Worm (Caenorhabditis elegans) whole organism, early embryonic: ENCODE data around the gene slc-25A32.

Experiments used
- B0310.2 ChIP-seq: sonication (generic microtip); optimal IDR thresholded peaks from 2 replicates; lab custom pipeline; 2016; ENCODE audit warnings: mild to moderate bottlenecking, missing genetic modification characterization, missing compliant biosample characterization
- F13C5.2 ChIP-seq: sonication (generic microtip); optimal IDR thresholded peaks from 2 replicates; lab custom pipeline; 2017; ENCODE audit warnings: mild to moderate bottlenecking, missing genetic modification characterization, inconsistent platforms, missing compliant biosample characterization
- aly-1 ChIP-seq: sonication (generic microtip); optimal IDR thresholded peaks from 2 replicates; lab custom pipeline; 2016; ENCODE audit warnings: missing genetic modification characterization, missing compliant biosample characterization
- ama-1 ChIP-seq: fragments of 150-350 bp; optimal IDR thresholded peaks from 2 replicates; lab custom pipeline; 2014
- ceh-13 ChIP-seq: fragments of 200-800 bp; sonication (Bioruptor generic); optimal IDR thresholded peaks from 2 replicates; lab custom pipeline; 2018; ENCODE audit warnings: mild to moderate bottlenecking, missing genetic modification characterization, missing compliant biosample characterization
- ceh-36 ChIP-seq: sonication (generic microtip); optimal IDR thresholded peaks from 2 replicates; lab custom pipeline; 2016; ENCODE audit warnings: missing genetic modification characterization, inconsistent platforms, missing compliant biosample characterization
- ets-7 ChIP-seq: sonication (generic microtip); optimal IDR thresholded peaks from 2 replicates; lab custom pipeline; 2016; ENCODE audit warnings: missing genotype, missing genetic modification characterization, missing compliant biosample characterization
- flt-1 ChIP-seq: fragments of 200-800 bp; sonication (Bioruptor generic); IDR thresholded peaks from 2 replicates; pipeline ENCODE4 v1.3.6; 2022; ENCODE audit warnings: missing genetic modification characterization, missing compliant biosample characterization
- hmbx-1 ChIP-seq: sonication (generic microtip); optimal IDR thresholded peaks from 2 replicates; lab custom pipeline; 2016; ENCODE audit warnings: mild to moderate bottlenecking, missing genetic modification characterization, missing compliant biosample characterization
- hmg-4 ChIP-seq: fragments of 200-800 bp; sonication (Bioruptor generic); optimal IDR thresholded peaks from 2 replicates; lab custom pipeline; 2018; ENCODE audit warnings: mild to moderate bottlenecking, missing genetic modification characterization, missing compliant biosample characterization
- hnd-1 ChIP-seq: sonication (generic microtip); optimal IDR thresholded peaks from 2 replicates; lab custom pipeline; 2016; ENCODE audit warnings: missing genetic modification characterization, missing compliant biosample characterization
- pes-1 ChIP-seq: fragments of 200-800 bp; sonication (Bioruptor generic); IDR thresholded peaks from 2 replicates; pipeline ENCODE4 v1.3.6; 2022; ENCODE audit warnings: missing genetic modification reagents, missing genetic modification characterization, missing compliant biosample characterization
- scrt-1 ChIP-seq: fragments of 200-800 bp; sonication (Bioruptor generic); IDR thresholded peaks from 2 replicates; pipeline ENCODE4 v1.3.6; 2022; ENCODE audit warnings: missing genetic modification characterization, missing compliant biosample characterization
- sea-1 ChIP-seq: fragments of 200-800 bp; sonication (Bioruptor generic); conservative IDR thresholded peaks from 2 replicates; pipeline ENCODE4 v1.3.6; 2022; ENCODE audit warnings: missing genetic modification characterization, missing compliant biosample characterization
- tbx-11 ChIP-seq: fragments of 200-800 bp; sonication (Bioruptor generic); IDR thresholded peaks from 2 replicates; pipeline ENCODE4 v1.3.6; 2022; ENCODE audit warnings: missing genetic modification characterization, missing compliant biosample characterization
- tbx-37 ChIP-seq: fragments of 200-800 bp; sonication (Bioruptor generic); conservative IDR thresholded peaks from 2 replicates; pipeline ENCODE4 v1.3.6; 2022; ENCODE audit warnings: missing genetic modification reagents, missing genetic modification characterization, missing compliant biosample characterization
- tra-4 ChIP-seq: sonication (generic microtip); optimal IDR thresholded peaks from 2 replicates; lab custom pipeline; 2017; ENCODE audit warnings: missing genetic modification characterization, missing compliant biosample characterization

The slc-25A32 gene

ce11 chrII:8276057-8276456, at the start of gene slc-25A32, which contains the start of gene gei-14:
TSS of gene slc-25A32 (plus strand) at chrII:8276298.
TSS of gene gei-14 (minus strand) at chrII:8276231.
- TF ChIP-seq ceh-36 (tag; lab: Kevin White, UChicago), result no peak
- TF ChIP-seq tbx-37 (GFP tag; lab: Robert Waterston, UW), result no peak
- no peak for TF ChIP-seq hmg-4 (GFP tag; lab: Kevin White, UChicago)
- no peak for TF ChIP-seq hnd-1 (tag; lab: Kevin White, UChicago)
- no peak for TF ChIP-seq ets-7
- TF ChIP-seq F13C5.2 (tag; lab: Kevin White, UChicago), result no peak
- TF ChIP-seq tbx-11 (GFP tag; lab: Robert Waterston, UW), result no peak
- TF ChIP-seq pes-1 (GFP tag; lab: Robert Waterston, UW), result no peak
- no peak for TF ChIP-seq hmbx-1 (tag; lab: Kevin White, UChicago)
- TF ChIP-seq ceh-13, result no peak
- TF ChIP-seq scrt-1, result no peak
- no peak for TF ChIP-seq B0310.2
- TF ChIP-seq flt-1 (GFP tag; lab: Robert Waterston, UW), result no peak
- no peak for TF ChIP-seq tra-4 (tag; lab: Kevin White, UChicago)
- no peak for TF ChIP-seq sea-1
- no peak for TF ChIP-seq ama-1 (lab: Kevin White, UChicago)
- no peak for TF ChIP-seq aly-1 (tag; lab: Kevin White, UChicago)

- TF ChIP-seq scrt-1, result no peak
- no peak for TF ChIP-seq hmg-4 (GFP tag; lab: Kevin White, UChicago)
- TF ChIP-seq tra-4 (tag; lab: Kevin White, UChicago), result no peak
- no peak for TF ChIP-seq B0310.2
- TF ChIP-seq tbx-37 (GFP tag; lab: Robert Waterston, UW), result no peak
- no peak for TF ChIP-seq F13C5.2 (tag; lab: Kevin White, UChicago)
- no peak for TF ChIP-seq ets-7
- no peak for TF ChIP-seq sea-1
- no peak for TF ChIP-seq tbx-11 (GFP tag; lab: Robert Waterston, UW)
- no peak for TF ChIP-seq flt-1 (GFP tag; lab: Robert Waterston, UW)
- no peak for TF ChIP-seq aly-1 (tag; lab: Kevin White, UChicago)
- no peak for TF ChIP-seq ceh-36 (tag; lab: Kevin White, UChicago)
- no peak for TF ChIP-seq ceh-13
- no peak for TF ChIP-seq hmbx-1 (tag; lab: Kevin White, UChicago)
- TF ChIP-seq ama-1 (lab: Kevin White, UChicago), result no peak
- no peak for TF ChIP-seq pes-1 (GFP tag; lab: Robert Waterston, UW)
- TF ChIP-seq hnd-1 (tag; lab: Kevin White, UChicago), result no peak
Observed at ce11 chrII:8226475-8226874, 49.6 kb upstream of the slc-25A32 start.

ce11 chrII:8230976-8231375, 45.1 kb upstream of the slc-25A32 start, which contains the start of gene M110.9:
TSS of gene M110.9 (plus strand) at chrII:8231276.
- TF ChIP-seq ceh-13, result no peak
- TF ChIP-seq tbx-11 (GFP tag; lab: Robert Waterston, UW), result no peak
- no peak for TF ChIP-seq tbx-37 (GFP tag; lab: Robert Waterston, UW)

- TF ChIP-seq sea-1, result no peak
Observed at ce11 chrII:8232489-8232888, 43.6 kb upstream of the slc-25A32 start, which contains the start of gene M110.7. TSS of gene M110.7 (plus strand) at chrII:8232789.

ce11 chrII:8238155-8238554, 37.9 kb upstream of the slc-25A32 start, which contains the start of gene nlp-5:
TSS of gene nlp-5 (plus strand) at chrII:8238455.
- TF ChIP-seq flt-1 (GFP tag; lab: Robert Waterston, UW) (no peak), ceh-36 (tag; lab: Kevin White, UChicago) (no peak), hmg-4 (GFP tag; lab: Kevin White, UChicago) (no peak), B0310.2 (no peak), pes-1 (GFP tag; lab: Robert Waterston, UW) (no peak), F13C5.2 (tag; lab: Kevin White, UChicago) (no peak), hmbx-1 (tag; lab: Kevin White, UChicago) (no peak), hnd-1 (tag; lab: Kevin White, UChicago) (no peak), tbx-11 (GFP tag; lab: Robert Waterston, UW) (no peak), tbx-37 (GFP tag; lab: Robert Waterston, UW) (no peak)

ce11 chrII:8246476-8246875, 29.6 kb upstream of the slc-25A32 start, which contains the start of gene F35C11.3:
TSS of gene F35C11.3 (plus strand) at chrII:8246776.
- no peak for TF ChIP-seq ets-7
- no peak for TF ChIP-seq ceh-13
- TF ChIP-seq flt-1 (GFP tag; lab: Robert Waterston, UW), result no peak
- no peak for TF ChIP-seq pes-1 (GFP tag; lab: Robert Waterston, UW)
- no peak for TF ChIP-seq tbx-11 (GFP tag; lab: Robert Waterston, UW)

- TF ChIP-seq ama-1 (lab: Kevin White, UChicago) (no peak), ceh-13 (no peak), aly-1 (tag; lab: Kevin White, UChicago) (no peak)
Observed at ce11 chrII:8248745-8249144, 27.4 kb upstream of the slc-25A32 start, which contains the start of the genes F35C11.2 and F35C11.4. TSS of gene F35C11.2 (minus strand) at chrII:8248834. TSS of gene F35C11.4 (plus strand) at chrII:8249004.

- TF ChIP-seq tbx-11 (GFP tag; lab: Robert Waterston, UW) (no peak), aly-1 (tag; lab: Kevin White, UChicago) (no peak), ceh-13 (no peak), hnd-1 (tag; lab: Kevin White, UChicago) (no peak), ama-1 (lab: Kevin White, UChicago) (no peak), hmg-4 (GFP tag; lab: Kevin White, UChicago) (no peak), flt-1 (GFP tag; lab: Robert Waterston, UW) (no peak), ceh-36 (tag; lab: Kevin White, UChicago) (no peak), tbx-37 (GFP tag; lab: Robert Waterston, UW) (no peak)
Observed at ce11 chrII:8249710-8250109, 26.4 kb upstream of the slc-25A32 start.
